Worm (Caenorhabditis elegans) whole organism, L4 larva: Measurements from ENCODE around the gene T28D6.4.

Experiments used
- F44E2.7 ChIP-seq: fragments of 200-800 bp; sonication (Bioruptor generic); IDR thresholded peaks from 2 replicates; pipeline ENCODE4 v2.1.2; 2022; ENCODE audit warnings: missing genetic modification characterization, missing compliant biosample characterization
- F49E8.2 ChIP-seq: sonication (generic microtip); optimal IDR thresholded peaks from 2 replicates; lab custom pipeline; 2016; ENCODE audit warnings: missing compliant biosample characterization, mild to moderate bottlenecking, missing genetic modification characterization, borderline replicate concordance
- T26A8.4 ChIP-seq: fragments of 200-800 bp; sonication (Bioruptor generic); IDR thresholded peaks from 2 replicates; pipeline ENCODE4 v1.3.6; 2022; ENCODE audit warnings: missing genetic modification characterization, missing compliant biosample characterization
- Y105C5A.15 ChIP-seq: fragments of 200-800 bp; sonication (Bioruptor generic); IDR thresholded peaks from 2 replicates; pipeline ENCODE4 v1.3.6; 2022; ENCODE audit warnings: missing genetic modification characterization, missing compliant biosample characterization
- Y48G9A.11 ChIP-seq: fragments of 200-800 bp; sonication (Bioruptor generic); IDR thresholded peaks from 2 replicates; pipeline ENCODE4 v1.3.6; 2022; ENCODE audit warnings: missing genetic modification reagents, missing genetic modification characterization, missing compliant biosample characterization
- Y5F2A.4 ChIP-seq: fragments of 200-800 bp; sonication (Bioruptor generic); optimal IDR thresholded peaks from 2 replicates; lab custom pipeline; 2018; ENCODE audit warnings: mild to moderate bottlenecking, missing genetic modification characterization, missing compliant biosample characterization
- Y75B8A.6 ChIP-seq: fragments of 200-800 bp; sonication (Bioruptor generic); IDR thresholded peaks from 2 replicates; pipeline ENCODE4 v1.3.6; 2022; ENCODE audit warnings: missing genetic modification reagents, missing genetic modification characterization, missing compliant biosample characterization
- ZK337.2 ChIP-seq: fragments of 200-800 bp; sonication (Bioruptor generic); IDR thresholded peaks from 2 replicates; pipeline ENCODE4 v1.3.6; 2022; ENCODE audit warnings: missing genetic modification reagents, missing genetic modification characterization, missing compliant biosample characterization
- ama-1 ChIP-seq: fragments of 150-350 bp; optimal IDR thresholded peaks from 2 replicates; lab custom pipeline; 2014; ENCODE audit warnings: inconsistent platforms, mixed read lengths
- ceh-20 ChIP-seq: fragments of 200-800 bp; sonication (Bioruptor generic); IDR thresholded peaks from 2 replicates; pipeline ENCODE4 v1.3.6; 2022; ENCODE audit warnings: missing genetic modification reagents, missing genetic modification characterization, missing compliant biosample characterization
- ceh-44 ChIP-seq: fragments of 200-800 bp; sonication (Bioruptor generic); IDR thresholded peaks from 2 replicates; pipeline ENCODE4 v1.3.6; 2022; ENCODE audit warnings: missing genetic modification reagents, missing genetic modification characterization, missing compliant biosample characterization
- daf-12 ChIP-seq: fragments of 150-350 bp; optimal IDR thresholded peaks from 2 replicates; lab custom pipeline; 2014; ENCODE audit warnings: missing biosample characterization, missing genetic modification reagents, missing genetic modification characterization
- daf-8 ChIP-seq: fragments of 200-800 bp; sonication (Bioruptor generic); IDR thresholded peaks from 2 replicates; pipeline ENCODE4 v1.3.6; 2022; ENCODE audit warnings: missing genetic modification characterization, missing compliant biosample characterization
- dmd-6 ChIP-seq: fragments of 200-800 bp; sonication (Bioruptor generic); IDR thresholded peaks from 2 replicates; pipeline ENCODE4 v1.3.6; 2022; ENCODE audit warnings: missing genetic modification reagents, missing genetic modification characterization, missing compliant biosample characterization
- dmd-8 ChIP-seq: fragments of 200-800 bp; sonication (Bioruptor generic); IDR thresholded peaks from 2 replicates; pipeline ENCODE4 v1.3.6; 2022; ENCODE audit warnings: missing genetic modification characterization, missing compliant biosample characterization
- dmd-9 ChIP-seq: fragments of 200-800 bp; sonication (Bioruptor generic); IDR thresholded peaks from 2 replicates; pipeline ENCODE4 v1.3.6; 2022; ENCODE audit warnings: missing genetic modification reagents, missing genetic modification characterization, missing compliant biosample characterization
- duxl-1 ChIP-seq: sonication (generic microtip); optimal IDR thresholded peaks from 2 replicates; lab custom pipeline; 2016; ENCODE audit warnings: mild to moderate bottlenecking, missing genetic modification characterization, moderate library complexity, missing compliant biosample characterization; ENCODE audit not compliant: poor library complexity
- hif-1 ChIP-seq, 2 experiments: sonication (generic microtip); optimal IDR thresholded peaks; 2 replicates each; lab custom pipeline; 2016 to 2017; ENCODE audit warnings: missing compliant biosample characterization in 2 of 2, missing genetic modification characterization in 2 of 2, missing genetic modification reagents in 2 of 2, missing genotype in 2 of 2, mild to moderate bottlenecking in 1 of 2
- hmg-1.1 ChIP-seq: fragments of 200-800 bp; sonication (Bioruptor generic); IDR thresholded peaks from 2 replicates; pipeline ENCODE4 v1.3.6; 2022; ENCODE audit warnings: missing genetic modification reagents, missing genetic modification characterization, missing compliant biosample characterization
- lin-13 ChIP-seq: fragments of 150-350 bp; optimal IDR thresholded peaks from 2 replicates; lab custom pipeline; 2014; ENCODE audit warnings: missing biosample characterization, missing genetic modification reagents, missing genetic modification characterization
- lin-38 ChIP-seq: fragments of 200-800 bp; sonication (Bioruptor generic); IDR thresholded peaks from 2 replicates; pipeline ENCODE4 v1.3.6; 2022; ENCODE audit warnings: missing genetic modification reagents, missing genetic modification characterization, missing compliant biosample characterization
- lin-39 ChIP-seq: fragments of 150-350 bp; optimal IDR thresholded peaks from 2 replicates; lab custom pipeline; 2014; ENCODE audit warnings: missing biosample characterization, missing genetic modification reagents, missing genetic modification characterization
- lir-3 ChIP-seq: sonication (generic microtip); optimal IDR thresholded peaks from 2 replicates; lab custom pipeline; 2016; ENCODE audit warnings: mild to moderate bottlenecking, missing genetic modification characterization, missing compliant biosample characterization
- madf-5 ChIP-seq, 2 experiments: fragments of 200-800 bp; sonication (Bioruptor generic); IDR thresholded peaks; 2 replicates each; pipeline ENCODE4 v1.3.6; 2022; ENCODE audit warnings: missing compliant biosample characterization in 2 of 2, missing genetic modification characterization in 2 of 2
- mdl-1 ChIP-seq, 2 experiments: fragments of 150-350 bp in 1 of 2; sonication (generic microtip) in 1 of 2; optimal IDR thresholded peaks; 2 replicates each; lab custom pipeline; 2014 to 2017; ENCODE audit warnings: missing biosample characterization in 2 of 2, missing genetic modification characterization in 2 of 2
- mxl-2 ChIP-seq: fragments of 200-800 bp; sonication (Bioruptor generic); conservative IDR thresholded peaks from 2 replicates; pipeline ENCODE4 v1.3.6; 2022; ENCODE audit warnings: missing genetic modification reagents, missing genetic modification characterization, missing compliant biosample characterization
- nhr-10 ChIP-seq: fragments of 150-350 bp; optimal IDR thresholded peaks from 2 replicates; lab custom pipeline; 2014; ENCODE audit warnings: missing biosample characterization, missing genetic modification characterization
- nhr-102 ChIP-seq: sonication (generic microtip); optimal IDR thresholded peaks from 2 replicates; lab custom pipeline; 2016; ENCODE audit warnings: mild to moderate bottlenecking, missing genetic modification characterization, moderate library complexity, missing compliant biosample characterization
- nhr-237 ChIP-seq: sonication (generic microtip); optimal IDR thresholded peaks from 2 replicates; lab custom pipeline; 2017; ENCODE audit warnings: missing biosample characterization, missing genetic modification characterization
- nhr-28 ChIP-seq: fragments of 150-350 bp; optimal IDR thresholded peaks from 2 replicates; lab custom pipeline; 2014; ENCODE audit warnings: missing biosample characterization, missing genetic modification characterization
- nhr-41 ChIP-seq: fragments of 200-800 bp; sonication (Bioruptor generic); IDR thresholded peaks from 2 replicates; pipeline ENCODE4 v1.3.6; 2022; ENCODE audit warnings: missing genetic modification reagents, missing genetic modification characterization, missing compliant biosample characterization
- nhr-6 ChIP-seq: fragments of 150-350 bp; optimal IDR thresholded peaks from 2 replicates; lab custom pipeline; 2014; ENCODE audit warnings: missing biosample characterization, missing genetic modification characterization
- nhr-76 ChIP-seq: fragments of 150-350 bp; optimal IDR thresholded peaks from 2 replicates; lab custom pipeline; 2014; ENCODE audit warnings: missing biosample characterization, missing genetic modification characterization
- nhr-77 ChIP-seq: fragments of 150-350 bp; optimal IDR thresholded peaks from 2 replicates; lab custom pipeline; 2014; ENCODE audit warnings: missing biosample characterization, missing genetic modification characterization
- pha-4 ChIP-seq, 2 experiments: fragments of 150-350 bp in 1 of 2; fragments of 200-800 bp in 1 of 2; sonication (Bioruptor generic) in 1 of 2; IDR thresholded peaks in 1 of 2; optimal IDR thresholded peaks in 1 of 2; 2 replicates each; pipeline versions ENCODE4 v1.3.6 to Lab custom; 2014 to 2022; ENCODE audit warnings: missing genetic modification characterization in 2 of 2, missing genetic modification reagents in 2 of 2, missing biosample characterization in 1 of 2, missing compliant biosample characterization in 1 of 2
- php-3 ChIP-seq: fragments of 200-800 bp; sonication (Bioruptor generic); IDR thresholded peaks from 2 replicates; pipeline ENCODE4 v1.3.6; 2022; ENCODE audit warnings: missing genetic modification reagents, missing genetic modification characterization, missing compliant biosample characterization
- pqm-1 ChIP-seq: sonication (generic microtip); optimal IDR thresholded peaks from 2 replicates; lab custom pipeline; 2017; ENCODE audit warnings: missing biosample characterization, missing genetic modification characterization
- rbr-2 ChIP-seq: sonication (generic microtip); optimal IDR thresholded peaks from 2 replicates; lab custom pipeline; 2016; ENCODE audit warnings: missing genotype, missing genetic modification characterization, missing compliant biosample characterization
- saeg-2 ChIP-seq: fragments of 200-800 bp; sonication (Bioruptor generic); IDR thresholded peaks from 2 replicates; pipeline ENCODE4 v1.3.6; 2022; ENCODE audit warnings: missing genetic modification reagents, missing genetic modification characterization, missing compliant biosample characterization
- snpc-1.2 ChIP-seq: fragments of 200-800 bp; sonication (Bioruptor generic); IDR thresholded peaks from 2 replicates; pipeline ENCODE4 v1.3.6; 2022; ENCODE audit warnings: missing genetic modification reagents, missing genetic modification characterization, missing compliant biosample characterization
- snpc-4 ChIP-seq: fragments of 150-350 bp; optimal IDR thresholded peaks from 2 replicates; lab custom pipeline; 2014; ENCODE audit warnings: missing biosample characterization, missing genetic modification characterization
- spr-1 ChIP-seq: sonication (generic microtip); optimal IDR thresholded peaks from 2 replicates; lab custom pipeline; 2016; ENCODE audit warnings: mild to moderate bottlenecking, missing genetic modification characterization, missing compliant biosample characterization
- spr-3 ChIP-seq: fragments of 200-800 bp; sonication (Bioruptor generic); optimal IDR thresholded peaks from 2 replicates; lab custom pipeline; 2018; ENCODE audit warnings: mild to moderate bottlenecking, missing genetic modification characterization, missing compliant biosample characterization
- tag-97 ChIP-seq: fragments of 200-800 bp; sonication (Bioruptor generic); IDR thresholded peaks from 2 replicates; pipeline ENCODE4 v1.3.6; 2022; ENCODE audit warnings: missing genetic modification characterization, missing compliant biosample characterization
- unc-130 ChIP-seq: sonication (generic microtip); optimal IDR thresholded peaks from 2 replicates; lab custom pipeline; 2016; ENCODE audit warnings: missing genetic modification reagents, missing genetic modification characterization, missing compliant biosample characterization
- unc-39 ChIP-seq: sonication (generic microtip); optimal IDR thresholded peaks from 2 replicates; lab custom pipeline; 2017; ENCODE audit warnings: missing biosample characterization, missing genetic modification characterization
- unc-62 ChIP-seq, 3 experiments: fragments of 150-350 bp in 1 of 3; sonication (generic microtip); optimal IDR thresholded peaks in 2 of 3; peaks in 1 of 3; 1 replicate in 1 of 3; 2 replicates in 2 of 3; lab custom pipeline; 2014 to 2017; ENCODE audit warnings: missing biosample characterization in 3 of 3, missing genetic modification characterization in 3 of 3, missing genetic modification reagents in 3 of 3, missing genotype in 1 of 3
- zfp-3 ChIP-seq: fragments of 200-800 bp; sonication (Bioruptor generic); conservative IDR thresholded peaks from 2 replicates; pipeline ENCODE4 v1.3.6; 2022; ENCODE audit warnings: missing genetic modification reagents, missing genetic modification characterization, missing compliant biosample characterization
- zip-11 ChIP-seq: fragments of 200-800 bp; sonication (Bioruptor generic); IDR thresholded peaks from 2 replicates; pipeline ENCODE4 v1.3.6; 2022; ENCODE audit warnings: missing genetic modification characterization, missing compliant biosample characterization
- ztf-7 ChIP-seq: fragments of 150-350 bp; optimal IDR thresholded peaks from 2 replicates; lab custom pipeline; 2014; ENCODE audit warnings: missing biosample characterization, missing genetic modification characterization

Gene T28D6.4

ce11 chrIII:11372199-11372938 is 12.1 kb downstream of the T28D6.4 start:
- TF ChIP-seq F44E2.7, result no peak
- no peak for TF ChIP-seq duxl-1 (tag; lab: Kevin White, UChicago)
- no peak for TF ChIP-seq saeg-2 (GFP tag; lab: Robert Waterston, UW)
- TF ChIP-seq daf-8 (GFP tag; lab: Robert Waterston, UW), result no peak
- TF ChIP-seq Y48G9A.11 (GFP tag; lab: Robert Waterston, UW), result no peak
- TF ChIP-seq lin-38 (GFP tag; lab: Robert Waterston, UW), result no peak
- no peak for TF ChIP-seq nhr-76
- TF ChIP-seq Y105C5A.15 (GFP tag; lab: Robert Waterston, UW), result no peak
- peak; percentile 76 for TF ChIP-seq snpc-4
- no peak for TF ChIP-seq Y75B8A.6
- TF ChIP-seq zfp-3 (GFP tag; lab: Robert Waterston, UW), result no peak
- TF ChIP-seq snpc-1.2 (GFP tag; lab: Robert Waterston, UW), result no peak
- TF ChIP-seq unc-39 (tag; lab: Kevin White, UChicago), result no peak
- TF ChIP-seq dmd-9 (GFP tag; lab: Robert Waterston, UW), result no peak
- TF ChIP-seq ceh-20 (GFP tag; lab: Robert Waterston, UW), result no peak
- peak; percentile 9 for TF ChIP-seq spr-1 (tag; lab: Kevin White, UChicago)
- 0 out of 2 replicates have a peak, but pooled peaks have one; percentile 37 for TF ChIP-seq hmg-1.1
- TF ChIP-seq nhr-10 (tag; lab: Kevin White, UChicago), result no peak
- TF ChIP-seq daf-12 (tag; lab: Kevin White, UChicago), result no peak
- no peak for TF ChIP-seq F49E8.2 (tag; lab: Kevin White, UChicago)
- TF ChIP-seq nhr-237 (tag; lab: Kevin White, UChicago), result no peak
- TF ChIP-seq ama-1, result no peak
- TF ChIP-seq rbr-2, result no peak
- TF ChIP-seq spr-3 (GFP tag; lab: Kevin White, UChicago), result no peak
- no peak for TF ChIP-seq tag-97 (GFP tag; lab: Robert Waterston, UW)
- TF ChIP-seq lir-3 (tag; lab: Kevin White, UChicago), result no peak
- TF ChIP-seq Y5F2A.4, result no peak
- TF ChIP-seq ceh-44 (GFP tag; lab: Robert Waterston, UW), result no peak
- no peak for TF ChIP-seq ZK337.2
- TF ChIP-seq nhr-6 (tag; lab: Kevin White, UChicago), result no peak
- TF ChIP-seq pha-4 (GFP tag; IDR thresholded peaks at IDR 0.05; lab: Robert Waterston, UW), result no peak
- TF ChIP-seq pha-4 (tag; optimal IDR thresholded peaks at IDR 0.05; lab: Kevin White, UChicago), result no peak
- TF ChIP-seq pqm-1 (tag; lab: Kevin White, UChicago), result peak; percentile 27
- no peak for TF ChIP-seq nhr-41
- TF ChIP-seq dmd-8 (GFP tag; lab: Robert Waterston, UW), result no peak
- TF ChIP-seq T26A8.4 (GFP tag; lab: Robert Waterston, UW), result 0 out of 2 replicates have a peak, but pooled peaks have one; percentile 21
- no peak for TF ChIP-seq unc-62 (GFP tag; optimal IDR thresholded peaks at IDR 0.05 in 1 of 2; lab: Kevin White, UChicago)
- TF ChIP-seq unc-62 (tag; optimal IDR thresholded peaks at IDR 0.05; lab: Kevin White, UChicago), result no peak
- peak; percentile 97 for TF ChIP-seq lin-13 (GFP tag; lab: Kevin White, UChicago)
- TF ChIP-seq nhr-102 (tag; lab: Kevin White, UChicago), result peak; percentile 5
- TF ChIP-seq mxl-2 (GFP tag; lab: Robert Waterston, UW), result no peak
- no peak for TF ChIP-seq hif-1 (tag; optimal IDR thresholded peaks at IDR 0.05; lab: Kevin White, UChicago)
- TF ChIP-seq madf-5 (GFP tag; IDR thresholded peaks at IDR 0.05; lab: Robert Waterston, UW), result no peak
- no peak for TF ChIP-seq lin-39 (tag; lab: Kevin White, UChicago)
- no peak for TF ChIP-seq mdl-1 (tag; optimal IDR thresholded peaks at IDR 0.05; lab: Kevin White, UChicago)
- TF ChIP-seq zip-11 (GFP tag; lab: Robert Waterston, UW), result no peak
- no peak for TF ChIP-seq ztf-7 (tag; lab: Kevin White, UChicago)
- TF ChIP-seq nhr-28 (tag; lab: Kevin White, UChicago), result peak; percentile 66
- TF ChIP-seq unc-130 (GFP tag; lab: Kevin White, UChicago), result no peak
- TF ChIP-seq dmd-6, result peak; percentile 29; the same call in 1 of the 2 replicates
- TF ChIP-seq nhr-77, result no peak
- TF ChIP-seq php-3, result 0 out of 2 replicates have a peak, but pooled peaks have one; percentile 24
